Fruit fly (Drosophila melanogaster) whole organism, embryonic: ENCODE measurements around the gene CG32983.

Source experiments
- Adf1 ChIP-seq: fragments of 200-800 bp; sonication (Bioruptor generic); IDR thresholded peaks from 2 replicates; pipeline ENCODE4 v1.3.6; 2022; ENCODE audit warnings: missing biosample characterization, missing genetic modification characterization
- CG10209 ChIP-seq: fragments of 200-800 bp; sonication (Bioruptor generic); optimal IDR thresholded peaks from 3 replicates; lab custom pipeline; 2017; ENCODE audit warnings: missing biosample characterization, mild to moderate bottlenecking, missing genetic modification characterization, missing genetic modification reagents
- CG10543 ChIP-seq: fragments of 200-800 bp; sonication (Bioruptor generic); optimal IDR thresholded peaks from 3 replicates; lab custom pipeline; 2017; ENCODE audit warnings: missing biosample characterization, mild to moderate bottlenecking, missing genetic modification characterization, moderate library complexity
- CG16863 ChIP-seq: fragments of 200-800 bp; sonication (Bioruptor generic); optimal IDR thresholded peaks from 3 replicates; lab custom pipeline; 2016; ENCODE audit warnings: missing biosample characterization, missing genetic modification characterization
- CG17829 ChIP-seq: fragments of 200-800 bp; optimal IDR thresholded peaks from 2 replicates; lab custom pipeline; 2019; ENCODE audit warnings: missing biosample characterization, mild to moderate bottlenecking, missing genetic modification characterization, moderate library complexity
- CG18619 ChIP-seq: fragments of 200-800 bp; sonication (Bioruptor generic); optimal IDR thresholded peaks from 3 replicates; lab custom pipeline; 2017; ENCODE audit warnings: missing biosample characterization, mild to moderate bottlenecking, missing genetic modification characterization
- CG3407 ChIP-seq: fragments of 200-800 bp; sonication (Bioruptor generic); optimal IDR thresholded peaks from 2 replicates; lab custom pipeline; 2018; ENCODE audit warnings: missing biosample characterization, mild to moderate bottlenecking, missing genetic modification characterization
- CG6689 ChIP-seq: fragments of 200-800 bp; sonication (Bioruptor generic); IDR thresholded peaks from 2 replicates; pipeline ENCODE4 v1.3.6; 2022; ENCODE audit warnings: missing biosample characterization, missing genetic modification characterization
- CG6791 ChIP-seq: fragments of 200-800 bp; sonication (Bioruptor generic); IDR thresholded peaks from 3 replicates; pipeline ENCODE4 v1.3.6; 2022; ENCODE audit warnings: missing biosample characterization, missing genetic modification characterization; ENCODE audit not compliant: partially characterized antibody
- CG8478 ChIP-seq: fragments of >200 bp; optimal IDR thresholded peaks from 2 replicates; lab custom pipeline; 2018
- CG8765 ChIP-seq: fragments of 200-800 bp; sonication (Bioruptor generic); IDR thresholded peaks from 2 replicates; pipeline ENCODE4 v1.3.6; 2022; ENCODE audit warnings: missing biosample characterization, missing genetic modification characterization
- CG9437 ChIP-seq: fragments of 200-800 bp; sonication (Bioruptor generic); optimal IDR thresholded peaks from 2 replicates; lab custom pipeline; 2018; ENCODE audit warnings: missing biosample characterization, mild to moderate bottlenecking, missing genetic modification characterization
- CG9727 ChIP-seq: fragments of 200-800 bp; sonication (Bioruptor generic); optimal IDR thresholded peaks from 3 replicates; lab custom pipeline; 2017; ENCODE audit warnings: missing biosample characterization, mild to moderate bottlenecking, missing genetic modification characterization
- Dbx ChIP-seq: fragments of 200-800 bp; sonication (Bioruptor generic); IDR thresholded peaks from 3 replicates; pipeline ENCODE4 v1.3.6; 2022; ENCODE audit warnings: missing biosample characterization, missing genetic modification characterization
- Dll ChIP-seq: fragments of 200-800 bp; sonication (Bioruptor generic); IDR thresholded peaks from 4 replicates; pipeline ENCODE4 v1.3.6; 2022; ENCODE audit warnings: missing biosample characterization, missing genetic modification characterization; ENCODE audit not compliant: partially characterized antibody
- Ets65A ChIP-seq: fragments of 200-800 bp; sonication (Bioruptor generic); peaks from one replicate; lab custom pipeline; 2016; ENCODE audit warnings: missing biosample characterization, missing genetic modification characterization
- HLHmδ ChIP-seq: fragments of 200-800 bp; sonication (Bioruptor generic); optimal IDR thresholded peaks from 2 replicates; lab custom pipeline; 2018; ENCODE audit warnings: missing biosample characterization, mild to moderate bottlenecking, missing genetic modification characterization, moderate library complexity
- HmgD ChIP-seq: fragments of 200-800 bp; sonication (Bioruptor generic); optimal IDR thresholded peaks from 3 replicates; lab custom pipeline; 2016; ENCODE audit warnings: missing biosample characterization, missing genetic modification characterization
- Jarid2 ChIP-seq: fragments of 200-800 bp; sonication (Bioruptor generic); optimal IDR thresholded peaks from 3 replicates; lab custom pipeline; 2017; ENCODE audit warnings: mild to moderate bottlenecking, missing biosample characterization, missing genetic modification reagents, missing genetic modification characterization
- MBD-R2 ChIP-seq: fragments of 200-800 bp; sonication (Bioruptor generic); IDR thresholded peaks from 2 replicates; pipeline ENCODE4 v1.3.6; 2022; ENCODE audit warnings: missing biosample characterization, missing genetic modification characterization
- Med ChIP-seq: fragments of 200-800 bp; sonication (Bioruptor generic); peaks from one replicate; lab custom pipeline; 2016; ENCODE audit warnings: missing biosample characterization, missing genetic modification characterization, mild to moderate bottlenecking, inconsistent platforms, moderate library complexity
- Mrtf ChIP-seq: fragments of 200-800 bp; sonication (Bioruptor generic); IDR thresholded peaks from 3 replicates; pipeline ENCODE4 v1.3.6; 2022; ENCODE audit warnings: missing biosample characterization, missing genetic modification characterization
- Stat92E ChIP-seq, 3 experiments: fragments of >200 bp in 2 of 3; fragments of 200-800 bp in 1 of 3; sonication (Bioruptor generic) in 1 of 3; optimal IDR thresholded peaks; 2 replicates each; lab custom pipeline; 2017 to 2019; ENCODE audit warnings: missing biosample characterization in 3 of 3, missing genetic modification characterization in 3 of 3, mild to moderate bottlenecking in 1 of 3, moderate library complexity in 1 of 3
- amos ChIP-seq: fragments of 200-800 bp; sonication (Bioruptor generic); IDR thresholded peaks from 2 replicates; pipeline ENCODE4 v1.3.6; 2022; ENCODE audit warnings: missing biosample characterization, missing genetic modification characterization; ENCODE audit not compliant: partially characterized antibody
- bbx ChIP-seq: fragments of 200-800 bp; sonication (Bioruptor generic); IDR thresholded peaks from 2 replicates; pipeline ENCODE4 v1.3.6; 2022; ENCODE audit warnings: missing biosample characterization, missing genetic modification characterization; ENCODE audit not compliant: partially characterized antibody
- bigmax ChIP-seq: fragments of 200-800 bp; sonication (Bioruptor generic); optimal IDR thresholded peaks from 2 replicates; lab custom pipeline; 2018; ENCODE audit warnings: missing biosample characterization, mild to moderate bottlenecking, missing genetic modification characterization
- cad ChIP-seq: fragments of >200 bp; optimal IDR thresholded peaks from 2 replicates; lab custom pipeline; 2017; ENCODE audit warnings: missing biosample characterization, missing genetic modification characterization
- chif ChIP-seq, 2 experiments: fragments of 200-800 bp; sonication (Bioruptor generic); optimal IDR thresholded peaks; 3 replicates each; lab custom pipeline; 2016; ENCODE audit warnings: missing biosample characterization in 2 of 2, missing genetic modification characterization in 2 of 2
- chm ChIP-seq: fragments of 200-800 bp; sonication (Bioruptor generic); IDR thresholded peaks from 2 replicates; pipeline ENCODE4 v1.3.6; 2022; ENCODE audit warnings: missing biosample characterization, missing genetic modification characterization
- dpn ChIP-seq, 2 experiments: fragments of 200-800 bp; sonication (Bioruptor generic); optimal IDR thresholded peaks; 3 replicates each; lab custom pipeline; 2016; ENCODE audit warnings: missing biosample characterization in 2 of 2, missing genetic modification characterization in 2 of 2
- gro ChIP-seq: fragments of 200-800 bp; sonication (Bioruptor generic); optimal IDR thresholded peaks from 2 replicates; lab custom pipeline; 2016; ENCODE audit warnings: missing biosample characterization, missing genetic modification characterization
- hbn ChIP-seq: fragments of 200-800 bp; sonication (Bioruptor generic); IDR thresholded peaks from 2 replicates; pipeline ENCODE4 v1.3.6; 2022; ENCODE audit warnings: missing biosample characterization, missing genetic modification characterization; ENCODE audit not compliant: partially characterized antibody
- her ChIP-seq: fragments of 200-800 bp; sonication (Bioruptor generic); optimal IDR thresholded peaks from 2 replicates; lab custom pipeline; 2016; ENCODE audit warnings: missing biosample characterization, missing genetic modification characterization
- jigr1 ChIP-seq: fragments of 200-800 bp; sonication (Bioruptor generic); IDR thresholded peaks from 3 replicates; pipeline ENCODE4 v1.3.6; 2022; ENCODE audit warnings: missing biosample characterization, missing genetic modification characterization
- kni ChIP-seq: fragments of 200-800 bp; sonication (Bioruptor generic); optimal IDR thresholded peaks from 3 replicates; lab custom pipeline; 2017; ENCODE audit warnings: mild to moderate bottlenecking, missing biosample characterization, missing genetic modification reagents, missing genetic modification characterization
- nerfin-1 ChIP-seq: fragments of 200-800 bp; sonication (Bioruptor generic); optimal IDR thresholded peaks from 3 replicates; lab custom pipeline; 2019; ENCODE audit warnings: missing biosample characterization, mild to moderate bottlenecking, missing genetic modification characterization, moderate library complexity
- otp ChIP-seq: fragments of 200-800 bp; sonication (Bioruptor generic); IDR thresholded peaks from 3 replicates; pipeline ENCODE4, ENCODE4 v1.3.6; 2022; ENCODE audit warnings: missing biosample characterization, missing genetic modification characterization
- repo ChIP-seq: fragments of 200-800 bp; sonication (Bioruptor generic); optimal IDR thresholded peaks from 2 replicates; lab custom pipeline; 2016; ENCODE audit warnings: missing biosample characterization, missing genetic modification characterization
- run ChIP-seq: fragments of 200-800 bp; sonication (Bioruptor generic); optimal IDR thresholded peaks from 3 replicates; lab custom pipeline; 2018; ENCODE audit warnings: missing biosample characterization, mild to moderate bottlenecking, missing genetic modification characterization
- so ChIP-seq: fragments of 200-800 bp; sonication (Bioruptor generic); IDR thresholded peaks from 3 replicates; pipeline ENCODE4 v1.3.6; 2022; ENCODE audit warnings: missing biosample characterization, missing genetic modification characterization
- sr ChIP-seq: fragments of 200-800 bp; sonication (Bioruptor generic); IDR thresholded peaks from 3 replicates; pipeline ENCODE4 v1.3.6; 2022; ENCODE audit warnings: missing biosample characterization, missing genetic modification characterization
- twi ChIP-seq: fragments of 200-800 bp; optimal IDR thresholded peaks from 2 replicates; lab custom pipeline; 2019; ENCODE audit warnings: missing biosample characterization, mild to moderate bottlenecking, missing genetic modification characterization, moderate library complexity
- zen ChIP-seq: fragments of 200-800 bp; sonication (Bioruptor generic); optimal IDR thresholded peaks from 3 replicates; lab custom pipeline; 2018; ENCODE audit warnings: missing biosample characterization, mild to moderate bottlenecking, missing genetic modification characterization, moderate library complexity
- zen2 ChIP-seq: fragments of 200-800 bp; sonication (Bioruptor generic); IDR thresholded peaks from 3 replicates; pipeline ENCODE4 v1.3.6; 2022; ENCODE audit warnings: missing biosample characterization, missing genetic modification characterization; ENCODE audit not compliant: partially characterized antibody

Gene CG32983

DNA sequence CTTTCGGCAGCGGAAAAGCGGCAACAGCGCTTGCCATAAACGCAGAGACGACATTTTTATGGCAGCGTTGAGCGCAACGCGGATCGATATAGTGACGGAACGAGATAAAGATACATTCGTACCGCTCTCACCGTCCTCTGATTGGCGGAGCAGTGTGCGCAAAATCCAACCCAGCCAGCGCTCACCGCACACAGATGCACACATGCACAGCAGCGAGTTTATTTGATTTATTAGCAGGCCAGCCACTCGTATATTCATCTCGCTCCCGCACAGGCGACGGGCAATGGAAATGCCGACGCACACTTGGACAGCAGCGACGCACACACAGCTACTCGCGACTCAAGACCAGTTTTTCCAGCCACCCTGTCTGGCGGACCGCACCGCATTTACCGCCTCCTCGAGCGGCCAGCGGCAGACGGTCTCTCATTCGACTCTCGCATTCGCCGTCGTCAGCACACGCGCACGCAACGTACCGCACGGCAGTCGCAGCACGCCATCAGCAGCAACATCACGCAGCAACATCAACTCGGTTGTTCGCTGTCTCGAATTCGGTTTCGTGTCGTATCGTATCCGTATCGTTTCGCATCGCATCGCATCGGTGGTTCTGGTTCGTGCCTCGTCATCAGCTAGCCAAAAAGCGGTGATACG lies 40.3 kb upstream of the CG32983 start, which contains the start of gene SoxN (continued):
- TF ChIP-seq otp (peak; percentile 81), zen2 (GFP tag; lab: Robert Waterston, UW) (peak; percentile 45; the same call in 2 of the 3 replicates), her (GFP tag; lab: Kevin White, UChicago) (peak; percentile 37), so (GFP tag; lab: Robert Waterston, UW) (peak; percentile 48; the same call in 1 of the 3 replicates), Mrtf (GFP tag; lab: Robert Waterston, UW) (no peak), CG3407 (peak; percentile 100), CG6689 (GFP tag; lab: Robert Waterston, UW) (peak; percentile 31; the same call in 1 of the 2 replicates), zen (peak; percentile 61), CG9727 (peak; percentile 35), CG8478 (peak; percentile 96), CG9437 (GFP tag; lab: Kevin White, UChicago) (no peak), Dll (GFP tag; lab: Robert Waterston, UW) (peak; percentile 66; the same call in 3 of the 4 replicates), hbn (GFP tag; lab: Robert Waterston, UW) (0 out of 2 replicates have a peak, but pooled peaks have one; percentile 34), Jarid2 (GFP tag; lab: Kevin White, UChicago) (peak; percentile 96), chm (GFP tag; lab: Robert Waterston, UW) (peak; percentile 81), Dbx (peak; percentile 26; the same call in 1 of the 3 replicates), CG8765 (GFP tag; lab: Robert Waterston, UW) (no peak), Adf1 (GFP tag; lab: Robert Waterston, UW) (peak; percentile 92), kni (GFP tag; lab: Kevin White, UChicago) (peak; percentile 92), HLHmδ (peak; percentile 88), CG10543 (GFP tag; lab: Kevin White, UChicago) (peak; percentile 84), CG16863 (GFP tag; lab: Kevin White, UChicago) (no peak), HmgD (peak; percentile 12), nerfin-1 (peak; percentile 99), Stat92E (GFP tag; optimal IDR thresholded peaks at IDR 0.05; lab: Kevin White, UChicago) (peak in 1 of 3 experiments; percentile 67), repo (GFP tag; lab: Kevin White, UChicago) (no peak), twi (peak; percentile 71), chif (GFP tag; optimal IDR thresholded peaks at IDR 0.05; lab: Kevin White, UChicago) (peak in 1 of 2 experiments; percentile 14), CG17829 (tag; lab: Kevin White, UChicago) (peak; percentile 44), CG6791 (peak; percentile 46; the same call in 1 of the 3 replicates), bbx (GFP tag; lab: Robert Waterston, UW) (peak; percentile 59; the same call in 1 of the 2 replicates), cad (GFP tag; lab: Kevin White, UChicago) (peak; percentile 95), gro (GFP tag; lab: Kevin White, UChicago) (peak; percentile 32), sr (GFP tag; lab: Robert Waterston, UW) (0 out of 3 replicates have a peak, but pooled peaks have one; percentile 45), dpn (GFP tag; optimal IDR thresholded peaks at IDR 0.05; lab: Kevin White, UChicago) (no peak), run (tag; lab: Kevin White, UChicago) (peak; percentile 28), MBD-R2 (GFP tag; lab: Robert Waterston, UW) (peak; percentile 21; the same call in 1 of the 2 replicates)

DNA sequence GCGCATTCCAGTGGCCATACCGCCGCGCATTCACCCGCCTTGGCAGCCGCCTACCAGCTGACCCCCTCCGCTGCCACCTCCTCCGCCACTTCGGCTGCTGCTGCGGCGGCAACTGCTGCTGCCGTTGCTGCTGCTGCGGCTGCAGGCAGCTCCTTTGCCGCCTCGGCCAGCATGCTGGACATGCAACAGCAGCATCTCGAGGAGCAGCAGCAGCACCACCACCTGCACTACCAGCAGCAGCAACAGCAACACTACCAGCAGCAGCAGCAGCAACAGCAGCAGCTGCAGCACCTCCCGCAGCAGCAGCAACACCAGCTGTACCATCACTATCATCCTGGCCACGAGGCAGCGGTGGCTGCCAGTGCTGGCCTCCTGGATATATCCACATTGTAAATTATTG lies 37.3 kb upstream of the CG32983 start:
- TF ChIP-seq Dll (GFP tag; lab: Robert Waterston, UW) (no peak), Med (GFP tag; lab: Kevin White, UChicago) (peak; percentile 51), jigr1 (GFP tag; lab: Robert Waterston, UW) (no peak), Ets65A (peak; percentile 64), amos (GFP tag; lab: Robert Waterston, UW) (0 out of 2 replicates have a peak, but pooled peaks have one; percentile 14), CG10209 (GFP tag; lab: Kevin White, UChicago) (no peak), CG18619 (no peak), bigmax (GFP tag; lab: Kevin White, UChicago) (no peak)
